Worm (Caenorhabditis elegans) whole organism, L4/young adult: ENCODE results near the gene oct-2.

Experiments
- W03F9.2 ChIP-seq: fragments of 150-350 bp; optimal IDR thresholded peaks from 2 replicates; lab custom pipeline; 2014; ENCODE audit warnings: missing biosample characterization, missing genetic modification characterization
- dao-5 ChIP-seq: sonication (generic microtip); optimal IDR thresholded peaks from 2 replicates; lab custom pipeline; 2016; ENCODE audit warnings: missing genotype, missing genetic modification characterization, moderate library complexity, missing compliant biosample characterization
- him-1 ChIP-seq: sonication (generic microtip); optimal IDR thresholded peaks from 2 replicates; lab custom pipeline; 2016; ENCODE audit warnings: missing genotype, missing genetic modification reagents, missing genetic modification characterization, missing compliant biosample characterization

Gene oct-2

DNA sequence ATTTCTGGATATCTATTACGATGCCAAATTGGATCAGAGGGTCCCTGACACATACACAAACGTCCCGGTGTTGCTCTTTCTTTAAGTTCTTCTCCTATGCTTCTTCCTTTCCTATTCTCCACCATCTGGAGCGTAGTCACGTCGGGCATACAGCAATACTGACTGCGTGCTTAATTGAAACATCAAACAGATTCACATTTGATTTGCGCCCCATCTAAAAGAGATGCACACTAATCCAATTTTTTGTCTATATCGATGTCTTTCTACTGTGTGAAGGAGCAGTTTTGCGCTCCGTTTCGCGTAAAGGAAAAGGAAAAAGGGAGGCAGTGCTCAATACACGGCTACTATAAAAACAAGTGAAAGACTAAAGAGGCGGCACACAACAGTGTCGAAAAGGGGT lies 17.5 kb upstream of the oct-2 start:
- TF ChIP-seq W03F9.2 (tag; lab: Kevin White, UChicago) (no peak), him-1 (tag; lab: Kevin White, UChicago) (no peak), dao-5 (no peak)

DNA sequence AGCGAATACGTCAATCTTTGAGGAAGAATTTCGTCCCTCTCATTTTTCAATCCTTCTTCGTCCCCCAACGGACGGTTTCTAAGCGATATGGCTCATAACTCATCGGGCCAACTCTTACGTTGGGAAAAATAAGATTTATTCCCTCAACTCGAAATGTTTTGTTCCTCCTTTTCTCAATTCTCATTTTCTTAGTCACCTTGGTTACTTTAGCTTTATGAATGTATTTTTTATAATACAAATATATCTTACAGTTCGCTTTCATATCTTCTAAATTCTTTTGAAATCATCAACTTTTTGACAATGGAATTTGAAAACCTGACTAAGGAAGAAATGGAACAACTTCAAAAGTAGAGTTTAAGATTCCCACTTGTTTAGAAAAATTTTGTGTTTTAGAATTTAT lies 16.8 kb upstream of the oct-2 start, which contains the start of gene npr-9:
npr-9 (plus strand) TSS at position 301 of the 400 bp plus-strand sequence.
- TF ChIP-seq him-1 (tag; lab: Kevin White, UChicago) (no peak), W03F9.2 (tag; lab: Kevin White, UChicago) (no peak)

DNA sequence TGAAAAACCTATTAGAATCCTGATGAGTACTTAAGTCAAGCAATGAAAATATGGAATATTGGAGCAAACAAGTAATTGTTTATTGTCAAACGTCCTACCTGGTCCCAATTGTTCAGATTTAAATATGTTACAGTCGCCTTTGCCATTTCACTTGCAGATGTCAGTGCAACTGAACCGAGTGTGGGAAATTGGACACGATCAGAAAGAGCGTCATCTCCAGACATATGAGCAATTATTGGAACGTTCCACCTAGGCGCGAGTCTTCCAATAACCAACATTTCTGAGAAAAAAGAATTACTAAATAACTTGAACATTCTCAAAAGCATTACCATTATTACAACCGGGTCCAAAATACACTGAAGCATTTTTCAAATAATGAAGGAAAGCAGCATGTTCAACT lies 9.2 kb upstream of the oct-2 start:
- no peak for TF ChIP-seq him-1 (tag; lab: Kevin White, UChicago)

DNA sequence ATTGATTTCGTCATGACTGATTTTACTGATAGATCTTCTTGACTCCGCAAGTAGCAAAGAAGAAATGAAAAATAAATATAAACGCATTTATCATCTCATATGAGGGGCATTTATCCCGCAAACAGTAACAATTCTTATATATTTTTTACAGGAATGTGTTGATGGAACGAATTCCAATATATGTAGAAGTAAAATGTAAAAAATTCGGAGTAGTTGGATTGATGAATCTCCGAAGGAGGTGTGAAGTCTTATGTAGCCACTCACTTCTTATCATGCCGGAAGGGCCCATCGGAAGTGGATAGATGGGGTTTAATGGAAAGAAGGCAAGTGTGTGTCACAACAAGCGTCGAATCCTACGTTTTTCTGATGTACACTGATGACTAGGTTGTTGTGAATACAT lies 8.5 kb upstream of the oct-2 start, which contains the start of gene gcy-9:
gcy-9 (minus strand) TSS at position 101 of the 400 bp plus-strand sequence.
- no peak for TF ChIP-seq W03F9.2 (tag; lab: Kevin White, UChicago)
- no peak for TF ChIP-seq him-1 (tag; lab: Kevin White, UChicago)
- TF ChIP-seq dao-5: no peak

DNA sequence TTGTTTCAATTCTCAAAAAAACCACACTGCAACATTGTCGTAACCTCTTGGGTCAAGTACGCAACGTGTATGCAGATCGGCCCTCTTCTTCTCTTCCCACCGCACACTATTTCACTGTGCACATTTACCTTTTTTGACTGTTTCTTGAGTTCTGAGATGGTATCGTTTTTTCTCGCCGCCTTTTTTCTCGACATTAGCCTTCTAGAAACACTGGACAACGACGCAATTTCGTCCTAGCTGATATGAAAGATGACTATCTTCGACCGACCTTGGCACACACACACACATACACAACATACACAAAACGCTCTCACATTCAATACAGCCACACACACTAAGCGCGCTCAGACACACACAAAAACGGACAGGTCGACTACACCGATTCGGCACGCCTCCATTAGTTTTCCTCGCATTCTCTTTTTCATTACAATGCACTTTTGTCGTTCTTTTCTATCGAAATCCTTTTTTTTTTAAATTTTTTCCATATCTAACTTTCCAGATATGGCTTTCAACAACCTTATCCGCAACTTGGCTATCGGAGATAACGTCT lies 6.8 kb upstream of the oct-2 start, which contains the start of gene aco-1:
aco-1 (plus strand) TSS at position 500 of the 550 bp plus-strand sequence.
- TF ChIP-seq him-1 (tag; lab: Kevin White, UChicago) (no peak), W03F9.2 (tag; lab: Kevin White, UChicago) (peak; percentile 48)

DNA sequence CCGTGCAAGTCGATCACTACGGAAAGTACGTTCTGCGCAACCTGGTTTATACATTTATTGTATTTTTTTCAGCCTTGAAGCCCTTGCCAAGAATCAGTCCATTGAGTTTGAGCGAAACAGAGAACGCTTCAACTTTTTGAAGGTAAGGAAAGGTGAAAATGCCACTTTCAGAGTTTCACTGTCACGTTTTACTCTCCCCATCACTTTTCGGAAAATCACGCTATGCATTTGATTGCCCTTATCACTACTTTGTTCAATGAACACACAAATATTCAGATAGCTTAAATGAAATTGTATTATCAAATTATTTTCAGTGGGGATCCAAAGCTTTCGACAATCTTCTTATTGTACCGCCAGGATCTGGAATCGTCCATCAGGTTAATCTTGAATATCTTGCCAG lies 5.8 kb upstream of the oct-2 start:
- no peak for TF ChIP-seq him-1 (tag; lab: Kevin White, UChicago)
- TF ChIP-seq dao-5: no peak
- no peak for TF ChIP-seq W03F9.2 (tag; lab: Kevin White, UChicago)

DNA sequence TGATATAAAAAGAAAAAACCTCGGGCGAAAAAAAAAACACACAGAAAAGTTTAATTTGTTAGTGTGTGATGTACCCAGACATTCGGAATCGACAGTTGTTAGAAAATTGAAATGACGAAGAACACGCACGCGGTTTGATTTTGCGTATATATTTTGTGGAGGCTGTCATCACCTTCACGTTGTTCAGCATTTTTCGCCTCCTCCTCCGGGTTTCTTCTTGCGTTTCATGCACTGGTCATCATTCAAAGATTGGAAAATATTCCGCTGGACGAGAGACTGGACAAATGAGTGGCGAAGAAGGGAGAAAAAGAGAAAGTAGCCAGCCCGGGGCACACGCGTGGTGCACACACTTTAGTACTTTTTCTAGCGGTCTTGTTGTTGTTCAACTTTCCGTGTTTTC lies 1.4 kb upstream of the oct-2 start:
- no peak for TF ChIP-seq dao-5
- no peak for TF ChIP-seq W03F9.2 (tag; lab: Kevin White, UChicago)
- no peak for TF ChIP-seq him-1 (tag; lab: Kevin White, UChicago)

DNA sequence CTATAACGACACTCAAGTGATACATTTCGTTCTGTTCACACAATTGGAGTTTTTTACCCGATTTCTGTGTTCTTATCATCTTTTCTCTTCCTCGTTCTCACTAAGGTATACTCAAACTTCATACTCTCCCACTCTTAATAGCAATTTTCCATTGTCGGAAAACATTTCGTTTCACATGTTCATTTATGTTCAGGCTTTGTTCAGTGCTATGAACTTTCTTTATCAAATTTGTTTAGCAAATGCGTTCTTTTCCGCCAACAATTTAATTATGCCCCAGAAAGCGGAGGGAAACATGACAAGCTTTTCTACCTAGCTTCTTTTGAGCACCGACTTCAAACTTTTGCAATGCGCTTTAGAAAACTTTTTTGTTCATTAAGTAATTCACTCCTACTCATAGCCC lies 784 bp upstream of the oct-2 start:
- TF ChIP-seq W03F9.2 (tag; lab: Kevin White, UChicago) (no peak), him-1 (tag; lab: Kevin White, UChicago) (no peak), dao-5 (no peak)

DNA sequence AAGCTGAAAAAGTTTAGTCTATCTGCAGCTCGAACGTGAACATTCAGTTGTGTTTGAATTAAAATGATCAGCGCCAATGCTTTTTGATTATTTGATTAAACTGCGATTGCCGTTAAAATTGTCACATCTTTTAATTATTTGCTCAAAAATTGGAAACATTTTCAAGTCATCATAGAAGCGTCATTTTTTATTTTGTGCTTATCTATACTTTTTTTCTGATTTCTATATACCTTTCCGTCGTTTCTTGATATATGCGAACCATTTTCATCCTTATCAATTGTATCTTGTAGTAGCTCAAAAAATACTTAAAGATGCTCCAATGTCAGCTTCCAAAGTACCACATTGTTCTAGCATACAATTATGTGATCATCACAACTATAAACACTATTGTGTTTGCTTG lies 5.0 kb downstream of the oct-2 start:
- TF ChIP-seq W03F9.2 (tag; lab: Kevin White, UChicago): no peak
- no peak for TF ChIP-seq dao-5
- TF ChIP-seq him-1 (tag; lab: Kevin White, UChicago): no peak

DNA sequence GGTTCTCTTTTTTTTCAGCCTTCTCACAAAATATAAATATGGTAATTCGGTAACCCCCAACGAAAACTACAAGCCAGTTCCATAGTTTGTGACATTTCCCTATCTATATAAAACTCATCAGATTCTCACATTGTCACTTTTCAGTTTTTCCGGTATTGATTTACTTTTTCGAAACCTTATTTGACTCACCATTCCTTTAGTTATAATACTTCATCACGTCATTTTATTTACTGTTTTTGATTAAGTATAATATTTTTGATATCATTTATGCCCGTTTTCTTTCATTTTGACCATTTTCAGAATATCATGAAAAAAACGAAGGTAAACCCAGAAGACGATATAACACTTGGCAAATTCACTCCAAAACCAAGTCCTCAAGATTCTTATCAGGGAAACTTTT lies 5.6 kb downstream of the oct-2 start, which contains the start of gene pgp-3:
pgp-3 (plus strand) TSS at position 301 of the 400 bp plus-strand sequence.
- TF ChIP-seq W03F9.2 (tag; lab: Kevin White, UChicago) (no peak), him-1 (tag; lab: Kevin White, UChicago) (no peak), dao-5 (no peak)

DNA sequence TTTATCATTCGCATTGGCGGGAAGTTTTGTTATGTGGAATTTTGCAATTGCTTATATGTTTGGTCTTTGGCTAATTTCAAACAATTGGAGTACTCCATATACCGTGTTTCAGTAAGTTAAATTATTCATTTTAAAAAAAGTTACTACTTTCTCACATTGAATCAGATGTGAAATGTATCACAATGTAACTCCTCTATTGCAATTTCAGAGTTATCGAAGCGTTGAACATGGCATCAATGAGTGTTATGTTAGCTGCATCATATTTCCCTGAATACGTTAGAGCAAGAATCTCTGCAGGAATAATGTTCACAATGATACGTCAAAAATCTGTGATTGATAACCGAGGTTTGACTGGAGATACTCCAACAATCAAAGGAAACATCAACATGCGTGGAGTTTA lies 9.6 kb downstream of the oct-2 start:
- TF ChIP-seq him-1 (tag; lab: Kevin White, UChicago) (no peak), dao-5 (no peak), W03F9.2 (tag; lab: Kevin White, UChicago) (no peak)

DNA sequence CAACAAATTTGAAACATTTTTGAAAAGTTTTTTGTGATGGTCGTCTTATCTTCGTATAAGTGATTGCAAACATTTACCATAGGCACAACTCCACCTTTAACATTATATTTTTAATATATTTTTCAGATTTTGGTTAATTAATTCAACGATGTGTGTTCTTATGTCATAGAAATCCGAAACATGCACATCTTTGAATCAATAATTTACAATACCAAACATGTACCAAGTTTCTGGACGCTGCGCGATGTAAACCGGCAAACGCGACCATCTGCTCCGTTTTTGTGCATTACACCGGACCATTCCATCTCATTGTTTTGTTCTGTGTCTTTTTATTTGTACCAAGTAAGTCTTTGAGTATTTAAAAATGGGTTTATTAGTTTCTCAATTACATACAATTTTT lies 11.3 kb downstream of the oct-2 start, which contains the start of gene pgp-4:
pgp-4 (plus strand) TSS at position 301 of the 400 bp plus-strand sequence.
- TF ChIP-seq him-1 (tag; lab: Kevin White, UChicago): no peak
- TF ChIP-seq dao-5: no peak
- no peak for TF ChIP-seq W03F9.2 (tag; lab: Kevin White, UChicago)

DNA sequence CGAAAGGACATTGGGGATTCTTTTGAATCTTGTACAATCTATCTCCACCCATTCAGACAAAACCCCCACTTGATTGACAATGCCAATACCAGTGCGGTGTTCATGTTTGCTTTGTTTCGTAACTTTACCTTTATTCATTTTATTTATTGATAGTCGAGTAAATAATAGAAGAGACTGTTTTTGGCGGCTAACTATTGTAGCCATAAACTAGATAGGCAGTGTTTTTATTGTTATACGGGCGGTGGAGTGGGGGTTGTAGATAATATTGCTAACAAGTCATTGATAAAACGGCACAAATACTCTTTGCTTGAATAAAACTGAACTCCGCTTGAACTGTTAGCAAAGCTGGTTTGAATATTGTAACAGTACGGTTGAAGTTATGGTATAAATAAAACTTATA lies 18.7 kb downstream of the oct-2 start:
- no peak for TF ChIP-seq him-1 (tag; lab: Kevin White, UChicago)

DNA sequence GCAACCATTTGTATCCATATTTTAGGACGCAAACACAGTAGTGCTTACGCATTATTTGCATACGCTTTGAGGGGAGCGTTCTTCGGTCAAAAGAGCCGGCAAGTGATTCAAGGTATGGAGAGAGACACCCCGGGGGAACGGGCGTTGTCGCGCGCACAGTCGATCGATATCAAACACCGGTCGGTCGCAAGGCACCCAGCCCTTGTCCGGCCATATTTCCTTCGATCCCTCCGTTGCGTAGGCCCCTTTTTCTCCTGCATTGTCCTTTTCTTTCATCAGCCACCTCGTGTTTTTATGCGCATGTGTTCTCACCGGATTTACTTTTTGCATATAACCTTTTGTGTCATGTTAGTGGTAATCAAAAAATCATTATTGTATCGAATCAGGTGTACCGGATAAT lies 19.7 kb downstream of the oct-2 start:
- no peak for TF ChIP-seq him-1 (tag; lab: Kevin White, UChicago)
- no peak for TF ChIP-seq W03F9.2 (tag; lab: Kevin White, UChicago)
- TF ChIP-seq dao-5: no peak

DNA sequence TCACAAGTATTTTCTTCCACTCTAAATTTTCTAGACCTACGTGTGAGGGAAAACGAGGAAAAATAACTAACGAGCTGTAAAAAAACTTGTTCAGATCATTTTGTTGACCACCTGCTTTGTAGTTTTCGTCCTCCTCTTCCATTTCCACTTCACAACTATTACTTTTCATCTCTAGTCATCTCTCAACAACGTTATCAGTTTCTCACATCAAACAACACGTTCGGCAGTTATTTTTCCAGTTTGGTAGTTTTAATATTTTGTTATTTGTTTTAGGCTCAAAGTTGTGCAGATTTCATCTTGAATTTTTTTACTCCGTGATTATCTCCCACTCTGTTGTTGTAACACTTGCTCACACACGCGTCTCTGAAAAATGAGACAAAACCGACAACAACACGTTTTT lies 20.8 kb downstream of the oct-2 start:
- no peak for TF ChIP-seq W03F9.2 (tag; lab: Kevin White, UChicago)
- no peak for TF ChIP-seq dao-5
- no peak for TF ChIP-seq him-1 (tag; lab: Kevin White, UChicago)
